Fruit fly (Drosophila melanogaster): Measurements from ENCODE around the gene CG17154.
A peak's percentile ranks its signal among the peaks of the same experiment; 100 is the strongest.

The CG17154 gene

DNA sequence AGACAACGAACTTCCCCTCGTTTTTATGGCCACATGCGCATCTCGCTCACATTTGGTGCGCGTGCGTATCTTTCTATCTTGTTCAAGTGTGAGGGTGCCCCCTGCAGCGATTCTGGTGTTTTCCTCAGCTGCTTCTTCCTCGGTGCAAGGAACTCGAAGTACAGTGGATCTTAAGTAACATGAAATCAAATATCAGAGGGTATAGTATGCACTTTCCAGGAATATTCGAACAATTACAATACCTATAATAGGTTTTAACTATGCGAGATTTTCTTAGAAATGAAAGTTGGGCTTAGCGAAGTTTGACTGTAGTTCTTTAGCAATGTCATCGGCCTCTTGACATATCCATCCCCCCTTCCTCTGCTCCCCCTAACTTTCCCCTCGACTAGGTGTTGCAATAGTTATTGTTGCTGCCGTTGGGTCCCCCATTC lies 25.6 kb upstream of the CG17154 start:
- TF ChIP-seq kay (GFP tag; ENCODE audit: borderline replicate concordance) (no peak), CG12768 (GFP tag; optimal IDR thresholded peaks at IDR 0.05) (no peak), Mnt (GFP tag; optimal IDR thresholded peaks at IDR 0.05) (no peak), CG1620 (GFP tag; optimal IDR thresholded peaks at IDR 0.05) (no peak), CG11617 (GFP tag; optimal IDR thresholded peaks at IDR 0.05) (no peak), Crg-1 (GFP tag; optimal IDR thresholded peaks at IDR 0.05) (no peak), Hr96 (GFP tag; optimal IDR thresholded peaks at IDR 0.05) (no peak), bab1 (GFP tag; optimal IDR thresholded peaks at IDR 0.05) (no peak), ovo (GFP tag; optimal IDR thresholded peaks at IDR 0.05) (no peak), cnc (optimal IDR thresholded peaks at IDR 0.05) (no peak), CG14711 (tag; optimal IDR thresholded peaks at IDR 0.05) (no peak), CG7045 (GFP tag; optimal IDR thresholded peaks at IDR 0.05) (no peak), CG33017 (tag; optimal IDR thresholded peaks at IDR 0.05) (no peak), Clk (GFP tag; optimal IDR thresholded peaks at IDR 0.05) (no peak), cic (GFP tag; optimal IDR thresholded peaks at IDR 0.05) (no peak), pad (GFP tag; optimal IDR thresholded peaks at IDR 0.05) (no peak), tj (GFP tag; optimal IDR thresholded peaks at IDR 0.05) (no peak), CG7101 (tag; optimal IDR thresholded peaks at IDR 0.05) (no peak)

- TF ChIP-seq ovo (GFP tag; optimal IDR thresholded peaks at IDR 0.05) = no peak
- TF ChIP-seq CG5204 (GFP tag; optimal IDR thresholded peaks at IDR 0.05) = no peak
- TF ChIP-seq Crg-1 (GFP tag; optimal IDR thresholded peaks at IDR 0.05) = no peak
- no peak for TF ChIP-seq Hr96 (GFP tag; optimal IDR thresholded peaks at IDR 0.05)
- no peak for TF ChIP-seq CG7101 (tag; optimal IDR thresholded peaks at IDR 0.05)
- no peak for TF ChIP-seq cnc (optimal IDR thresholded peaks at IDR 0.05)
- TF ChIP-seq Clk (GFP tag; optimal IDR thresholded peaks at IDR 0.05) = no peak
- no peak for TF ChIP-seq CG14711 (tag; optimal IDR thresholded peaks at IDR 0.05)
- no peak for TF ChIP-seq toe (GFP tag; optimal IDR thresholded peaks at IDR 0.05)
Measured at dm6 chr3L:12063442-12064080, 24.9 kb upstream of the CG17154 start.

DNA sequence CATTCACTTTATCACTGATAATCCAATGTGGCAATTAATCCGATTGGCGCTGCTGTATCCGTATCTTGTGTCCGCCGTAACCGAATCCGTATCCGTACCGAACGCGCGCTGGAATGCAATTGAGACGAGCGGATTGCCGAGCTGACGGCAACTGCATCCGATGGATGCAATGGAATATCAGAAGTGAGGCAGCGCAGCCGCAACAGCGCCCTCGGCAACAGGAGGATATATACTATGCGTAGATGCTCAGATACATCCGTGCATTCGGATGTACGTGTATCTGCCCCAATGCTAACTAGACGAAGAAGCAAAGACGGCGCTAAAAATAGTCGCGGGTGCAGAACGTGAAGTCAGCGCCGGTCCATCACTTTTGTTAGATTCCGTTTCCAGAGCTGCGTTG lies 23.7 kb upstream of the CG17154 start, which contains the start of gene rols:
Gene rols (minus strand): TSS at position 101 of the 400 bp plus-strand sequence.
- TF ChIP-seq pad (GFP tag; optimal IDR thresholded peaks at IDR 0.05) (no peak), Crg-1 (GFP tag; optimal IDR thresholded peaks at IDR 0.05) (no peak), cnc (optimal IDR thresholded peaks at IDR 0.05) (no peak), CG12768 (GFP tag; optimal IDR thresholded peaks at IDR 0.05) (no peak), CG33017 (tag; optimal IDR thresholded peaks at IDR 0.05) (no peak), CG14711 (tag; optimal IDR thresholded peaks at IDR 0.05) (no peak), CG11617 (GFP tag; optimal IDR thresholded peaks at IDR 0.05) (no peak), ovo (GFP tag; optimal IDR thresholded peaks at IDR 0.05) (no peak), cic (GFP tag; optimal IDR thresholded peaks at IDR 0.05) (no peak), Clk (GFP tag; optimal IDR thresholded peaks at IDR 0.05) (no peak)

DNA sequence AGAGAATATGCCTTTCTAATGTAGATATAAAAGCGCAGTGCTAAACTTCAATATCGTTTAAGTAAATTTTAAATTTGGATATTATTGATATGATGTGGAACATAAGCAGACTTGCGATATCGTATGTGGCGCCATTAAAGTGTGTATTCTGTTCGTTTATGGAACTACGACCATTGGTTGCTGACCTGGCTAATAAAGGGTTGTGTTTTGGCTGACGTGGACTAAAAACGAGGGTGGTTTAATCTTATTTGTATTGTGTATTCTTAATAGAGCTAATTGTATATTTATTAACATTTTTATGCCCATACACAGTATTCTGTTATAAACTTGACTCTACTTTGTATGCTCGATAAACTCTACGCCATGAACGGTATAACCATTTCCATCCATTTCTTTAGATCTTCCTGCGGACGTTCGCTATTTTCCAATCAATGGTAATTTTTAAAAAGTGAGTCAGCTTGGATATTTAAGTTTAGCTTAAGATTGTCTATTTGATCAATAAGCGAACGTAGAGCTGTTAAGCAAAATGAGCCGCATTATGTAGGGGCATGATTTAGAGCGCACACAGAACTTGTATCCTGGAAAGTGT lies 21.6 kb upstream of the CG17154 start:
- TF ChIP-seq kay (GFP tag; ENCODE audit: borderline replicate concordance) (peak; percentile 35), CG11617 (GFP tag; optimal IDR thresholded peaks at IDR 0.05) (no peak), Mnt (GFP tag; optimal IDR thresholded peaks at IDR 0.05) (no peak), Crg-1 (GFP tag; optimal IDR thresholded peaks at IDR 0.05) (no peak), CG14711 (tag; optimal IDR thresholded peaks at IDR 0.05) (no peak), CG5204 (GFP tag; optimal IDR thresholded peaks at IDR 0.05) (no peak)

DNA sequence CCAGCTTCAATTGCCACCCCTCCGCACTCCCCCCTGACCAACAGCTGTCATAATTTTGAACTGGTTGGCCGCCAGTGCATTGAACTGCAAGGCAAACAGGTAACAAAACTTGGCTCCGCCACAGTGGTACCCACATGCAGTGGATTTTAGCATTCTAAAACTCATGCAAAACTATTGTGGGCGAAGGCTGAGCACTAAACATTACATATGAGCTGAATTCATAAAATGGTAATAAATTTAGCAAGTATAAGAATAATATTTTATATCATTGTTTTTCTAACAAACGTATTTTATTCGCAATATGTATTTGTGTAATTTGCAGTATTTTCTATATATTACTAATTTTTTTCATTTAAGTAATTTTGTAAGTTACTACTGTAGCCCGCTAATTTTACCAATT lies 16.0 kb upstream of the CG17154 start:
- no peak for TF ChIP-seq CG12768 (GFP tag; optimal IDR thresholded peaks at IDR 0.05)
- no peak for TF ChIP-seq CG5204 (GFP tag; optimal IDR thresholded peaks at IDR 0.05)
- TF ChIP-seq toe (GFP tag; optimal IDR thresholded peaks at IDR 0.05) = no peak
- TF ChIP-seq tj (GFP tag; optimal IDR thresholded peaks at IDR 0.05) = no peak
- TF ChIP-seq ovo (GFP tag; optimal IDR thresholded peaks at IDR 0.05) = no peak
- no peak for TF ChIP-seq Hr96 (GFP tag; optimal IDR thresholded peaks at IDR 0.05)
- TF ChIP-seq CG11617 (GFP tag; optimal IDR thresholded peaks at IDR 0.05) = no peak
- TF ChIP-seq CG14711 (tag; optimal IDR thresholded peaks at IDR 0.05) = no peak
- no peak for TF ChIP-seq Clk (GFP tag; optimal IDR thresholded peaks at IDR 0.05)
- no peak for TF ChIP-seq Mnt (GFP tag; optimal IDR thresholded peaks at IDR 0.05)

DNA sequence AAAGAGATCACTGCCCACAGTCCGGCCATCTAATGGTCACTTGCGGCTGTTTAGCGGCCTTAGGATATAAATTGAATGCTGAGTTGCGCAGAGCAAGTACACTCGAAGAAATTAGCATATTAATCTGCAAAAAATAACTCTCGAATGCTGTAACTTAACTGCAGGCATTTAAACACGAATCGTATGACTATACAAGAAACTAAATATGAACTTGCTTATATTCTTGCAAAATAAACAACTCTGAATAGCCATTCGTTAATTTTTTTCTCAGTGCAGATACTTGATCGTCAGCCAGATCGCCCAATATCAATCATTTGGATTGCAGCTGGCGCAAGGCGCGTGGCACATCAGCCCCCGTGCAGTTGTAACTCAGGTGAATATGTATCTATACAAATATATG lies 15.3 kb upstream of the CG17154 start:
- TF ChIP-seq CG11617 (GFP tag; optimal IDR thresholded peaks at IDR 0.05) (no peak), cic (GFP tag; optimal IDR thresholded peaks at IDR 0.05) (no peak), CG7101 (tag; optimal IDR thresholded peaks at IDR 0.05) (no peak), bab1 (GFP tag; optimal IDR thresholded peaks at IDR 0.05) (no peak), CG1620 (GFP tag; optimal IDR thresholded peaks at IDR 0.05) (no peak), tj (GFP tag; optimal IDR thresholded peaks at IDR 0.05) (no peak), Crg-1 (GFP tag; optimal IDR thresholded peaks at IDR 0.05) (no peak), cnc (optimal IDR thresholded peaks at IDR 0.05) (no peak)
